Worm (Caenorhabditis elegans) whole organism, late embryonic: ENCODE measurements around the gene C05B5.4.

Experiments
- C08G9.2 ChIP-seq: sonication (generic microtip); optimal IDR thresholded peaks from 2 replicates; lab custom pipeline; 2016; ENCODE audit warnings: mild to moderate bottlenecking, missing genetic modification characterization, moderate library complexity, missing compliant biosample characterization
- C38D4.7 ChIP-seq: fragments of 200-800 bp; sonication (Bioruptor generic); optimal IDR thresholded peaks from 2 replicates; lab custom pipeline; 2018; ENCODE audit warnings: mild to moderate bottlenecking, missing genetic modification characterization, moderate library complexity, missing compliant biosample characterization
- T23F11.4 ChIP-seq: fragments of 200-800 bp; sonication (Bioruptor generic); optimal IDR thresholded peaks from 2 replicates; lab custom pipeline; 2018; ENCODE audit warnings: mild to moderate bottlenecking, missing genetic modification characterization, missing compliant biosample characterization
- Y22D7AL.16 ChIP-seq: sonication (generic microtip); optimal IDR thresholded peaks from 2 replicates; lab custom pipeline; 2016; ENCODE audit warnings: missing genetic modification characterization, missing compliant biosample characterization
- ahr-1 ChIP-seq: sonication (generic microtip); optimal IDR thresholded peaks from 2 replicates; lab custom pipeline; 2016; ENCODE audit warnings: missing genetic modification characterization, missing compliant biosample characterization
- ama-1 ChIP-seq: fragments of 150-350 bp; optimal IDR thresholded peaks from 2 replicates; lab custom pipeline; 2014
- ceh-18 ChIP-seq: sonication (generic microtip); optimal IDR thresholded peaks from 2 replicates; lab custom pipeline; 2016; ENCODE audit warnings: missing genetic modification characterization, missing compliant biosample characterization
- ceh-22 ChIP-seq: sonication (generic microtip); optimal IDR thresholded peaks from 2 replicates; lab custom pipeline; 2017; ENCODE audit warnings: missing biosample characterization, missing genetic modification characterization
- ceh-30 ChIP-seq: fragments of 150-350 bp; optimal IDR thresholded peaks from 2 replicates; lab custom pipeline; 2014; ENCODE audit warnings: missing biosample characterization, missing genetic modification characterization
- ceh-31 ChIP-seq: sonication (generic microtip); optimal IDR thresholded peaks from 2 replicates; lab custom pipeline; 2016; ENCODE audit warnings: missing genetic modification characterization, missing compliant biosample characterization
- ceh-34 ChIP-seq: sonication (generic microtip); optimal IDR thresholded peaks from 2 replicates; lab custom pipeline; 2016; ENCODE audit warnings: mild to moderate bottlenecking, missing genetic modification characterization, missing compliant biosample characterization
- ceh-48 ChIP-seq: sonication (generic microtip); optimal IDR thresholded peaks from 2 replicates; lab custom pipeline; 2016; ENCODE audit warnings: missing genetic modification characterization, inconsistent platforms, missing compliant biosample characterization
- ceh-6 ChIP-seq: fragments of 200-800 bp; sonication (Bioruptor generic); optimal IDR thresholded peaks from 2 replicates; lab custom pipeline; 2018; ENCODE audit warnings: mild to moderate bottlenecking, missing genetic modification characterization, missing compliant biosample characterization
- che-1 ChIP-seq: sonication (generic microtip); optimal IDR thresholded peaks from 2 replicates; lab custom pipeline; 2016; ENCODE audit warnings: mild to moderate bottlenecking, missing genetic modification characterization, missing compliant biosample characterization
- ets-4 ChIP-seq: sonication (generic microtip); optimal IDR thresholded peaks from 2 replicates; lab custom pipeline; 2016; ENCODE audit warnings: missing genetic modification characterization, missing compliant biosample characterization
- eyg-1 ChIP-seq: sonication (generic microtip); optimal IDR thresholded peaks from 2 replicates; lab custom pipeline; 2016; ENCODE audit warnings: missing genotype, missing genetic modification characterization, missing compliant biosample characterization
- fkh-10 ChIP-seq: fragments of 150-350 bp; optimal IDR thresholded peaks from 2 replicates; lab custom pipeline; 2014; ENCODE audit warnings: missing biosample characterization, missing genetic modification reagents, missing genetic modification characterization
- fkh-6 ChIP-seq: sonication (generic microtip); optimal IDR thresholded peaks from 2 replicates; lab custom pipeline; 2016; ENCODE audit warnings: missing genetic modification characterization, missing compliant biosample characterization
- gmeb-2 ChIP-seq: sonication (generic microtip); optimal IDR thresholded peaks from 2 replicates; lab custom pipeline; 2016; ENCODE audit warnings: missing genetic modification characterization, inconsistent platforms, missing compliant biosample characterization
- hlh-13 ChIP-seq: fragments of 200-800 bp; sonication (Bioruptor generic); optimal IDR thresholded peaks from 2 replicates; lab custom pipeline; 2018; ENCODE audit warnings: mild to moderate bottlenecking, missing genetic modification characterization, missing compliant biosample characterization
- hlh-30 ChIP-seq: sonication (generic microtip); optimal IDR thresholded peaks from 2 replicates; lab custom pipeline; 2017; ENCODE audit warnings: antibody characterized with exemption, missing genetic modification characterization, missing compliant biosample characterization; ENCODE audit not compliant: insufficient read depth
- lin-11 ChIP-seq: fragments of 200-800 bp; sonication (Bioruptor generic); optimal IDR thresholded peaks from 2 replicates; lab custom pipeline; 2018; ENCODE audit warnings: mild to moderate bottlenecking, missing genetic modification characterization, missing compliant biosample characterization
- nhr-11 ChIP-seq: fragments of 150-350 bp; optimal IDR thresholded peaks from 2 replicates; lab custom pipeline; 2014; ENCODE audit warnings: missing biosample characterization, missing genetic modification characterization
- odd-2 ChIP-seq: sonication (generic microtip); optimal IDR thresholded peaks from 2 replicates; lab custom pipeline; 2017; ENCODE audit warnings: antibody characterized with exemption, mild to moderate bottlenecking, missing genetic modification characterization, missing compliant biosample characterization
- pax-1 ChIP-seq: fragments of 150-350 bp; optimal IDR thresholded peaks from 2 replicates; lab custom pipeline; 2014; ENCODE audit warnings: missing biosample characterization, missing genetic modification characterization
- pha-4 ChIP-seq: fragments of 150-350 bp; optimal IDR thresholded peaks from 2 replicates; lab custom pipeline; 2018; ENCODE audit warnings: missing biosample characterization, missing genetic modification reagents, missing genetic modification characterization
- pqm-1 ChIP-seq: sonication (generic microtip); optimal IDR thresholded peaks from 2 replicates; lab custom pipeline; 2016; ENCODE audit warnings: missing genetic modification characterization, missing compliant biosample characterization
- ref-2 ChIP-seq: sonication (generic microtip); optimal IDR thresholded peaks from 2 replicates; lab custom pipeline; 2016; ENCODE audit warnings: missing genetic modification characterization, missing compliant biosample characterization
- rnt-1 ChIP-seq: sonication (generic microtip); optimal IDR thresholded peaks from 2 replicates; lab custom pipeline; 2016; ENCODE audit warnings: missing genetic modification characterization, missing compliant biosample characterization
- sdc-2 ChIP-seq: sonication (generic microtip); optimal IDR thresholded peaks from 2 replicates; lab custom pipeline; 2016; ENCODE audit warnings: missing genotype, missing genetic modification characterization, missing compliant biosample characterization
- sox-4 ChIP-seq: sonication (generic microtip); optimal IDR thresholded peaks from 2 replicates; lab custom pipeline; 2017; ENCODE audit warnings: mild to moderate bottlenecking, missing genetic modification characterization, inconsistent platforms, missing compliant biosample characterization
- ttx-3 ChIP-seq: sonication (generic microtip); optimal IDR thresholded peaks from 2 replicates; lab custom pipeline; 2016; ENCODE audit warnings: missing genetic modification reagents, missing genetic modification characterization, missing compliant biosample characterization
- unc-3 ChIP-seq, 2 experiments: fragments of 200-800 bp in 1 of 2; sonication (Bioruptor generic) in 1 of 2; sonication (generic microtip) in 1 of 2; conservative IDR thresholded peaks in 1 of 2; optimal IDR thresholded peaks in 1 of 2; 2 replicates each; pipeline versions ENCODE4 v1.3.6 to Lab custom; 2016 to 2022; ENCODE audit warnings: missing compliant biosample characterization in 2 of 2, missing genetic modification characterization in 2 of 2, missing genetic modification reagents in 1 of 2
- unc-42 ChIP-seq: sonication (generic microtip); optimal IDR thresholded peaks from 2 replicates; lab custom pipeline; 2016; ENCODE audit warnings: missing genotype, missing genetic modification characterization, missing compliant biosample characterization
- unc-55 ChIP-seq: sonication (generic microtip); optimal IDR thresholded peaks from 2 replicates; lab custom pipeline; 2017; ENCODE audit warnings: missing biosample characterization, missing genetic modification reagents, missing genetic modification characterization
- unc-86 ChIP-seq: sonication (generic microtip); optimal IDR thresholded peaks from 2 replicates; lab custom pipeline; 2016; ENCODE audit warnings: missing genetic modification characterization, missing compliant biosample characterization
- zip-5 ChIP-seq: sonication (generic microtip); optimal IDR thresholded peaks from 2 replicates; lab custom pipeline; 2016; ENCODE audit warnings: missing genetic modification characterization, missing compliant biosample characterization
- ztf-16 ChIP-seq: sonication (generic microtip); optimal IDR thresholded peaks from 2 replicates; lab custom pipeline; 2017; ENCODE audit warnings: missing genetic modification characterization, missing compliant biosample characterization

Gene C05B5.4

DNA sequence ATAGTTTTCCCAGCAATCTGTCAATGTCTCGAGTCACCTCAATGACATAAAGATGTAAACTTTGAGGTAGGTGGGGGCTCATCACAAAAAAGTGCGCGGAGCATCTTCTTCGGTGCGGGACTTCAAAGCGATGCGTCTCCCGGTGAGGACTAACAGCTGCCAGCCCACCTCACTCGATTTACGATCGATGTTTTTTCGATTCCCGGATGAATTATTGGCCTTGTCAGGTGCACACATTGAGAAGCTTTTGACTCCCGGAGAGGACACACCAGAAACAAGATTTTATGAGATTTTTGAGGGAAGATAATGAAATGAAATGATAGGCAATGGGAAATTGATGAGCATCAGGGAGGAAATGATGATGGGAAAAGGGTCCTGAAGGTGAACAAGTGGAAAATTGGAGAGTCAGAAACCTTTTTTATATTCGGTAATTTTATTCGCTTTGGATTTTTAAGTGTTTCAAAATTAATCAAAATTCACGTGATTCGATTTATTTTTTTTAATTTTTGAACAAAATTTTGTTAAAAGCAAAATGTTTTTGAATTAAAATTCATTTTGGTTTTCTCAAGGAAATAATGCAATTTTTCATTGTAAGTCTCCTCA lies 6.8 kb upstream of the C05B5.4 start, which contains the start of gene C05B5.12:
Gene C05B5.12 (plus strand): TSS at position 553 of the 603 bp plus-strand sequence.
- TF ChIP-seq ets-4 (tag; lab: Kevin White, UChicago) = no peak
- TF ChIP-seq unc-3 (GFP tag; conservative IDR thresholded peaks at IDR 0.05; lab: Robert Waterston, UW) = no peak
- TF ChIP-seq unc-3 (tag; optimal IDR thresholded peaks at IDR 0.05; lab: Kevin White, UChicago) = no peak
- TF ChIP-seq che-1 = no peak
- no peak for TF ChIP-seq pax-1 (tag; lab: Kevin White, UChicago)
- no peak for TF ChIP-seq unc-42 (tag; lab: Kevin White, UChicago)
- no peak for TF ChIP-seq nhr-11 (tag; lab: Kevin White, UChicago)
- no peak for TF ChIP-seq pha-4 (tag; lab: Kevin White, UChicago)
- no peak for TF ChIP-seq ref-2 (tag; lab: Kevin White, UChicago)
- no peak for TF ChIP-seq Y22D7AL.16
- TF ChIP-seq ceh-18 (tag; lab: Kevin White, UChicago) = peak; percentile 10
- TF ChIP-seq lin-11 (tag; lab: Kevin White, UChicago) = no peak
- TF ChIP-seq unc-55 (GFP tag; lab: Kevin White, UChicago) = peak; percentile 87
- no peak for TF ChIP-seq hlh-13 (GFP tag; lab: Kevin White, UChicago)
- no peak for TF ChIP-seq ama-1 (lab: Kevin White, UChicago)

- no peak for TF ChIP-seq zip-5 (tag; lab: Kevin White, UChicago)
- TF ChIP-seq gmeb-2 (tag; lab: Kevin White, UChicago) = no peak
- TF ChIP-seq ref-2 (tag; lab: Kevin White, UChicago) = no peak
- no peak for TF ChIP-seq odd-2 (tag; lab: Kevin White, UChicago)
- TF ChIP-seq ceh-48 (tag; lab: Kevin White, UChicago) = no peak
- TF ChIP-seq unc-86 (tag; lab: Kevin White, UChicago) = no peak
- no peak for TF ChIP-seq rnt-1
- no peak for TF ChIP-seq C38D4.7 (GFP tag; lab: Kevin White, UChicago)
- TF ChIP-seq ets-4 (tag; lab: Kevin White, UChicago) = no peak
- TF ChIP-seq fkh-10 (GFP tag; lab: Kevin White, UChicago) = no peak
- TF ChIP-seq C08G9.2 (tag; lab: Kevin White, UChicago) = no peak
- TF ChIP-seq pqm-1 (tag; lab: Kevin White, UChicago) = no peak
- TF ChIP-seq ceh-30 (tag; lab: Kevin White, UChicago) = no peak
- no peak for TF ChIP-seq ceh-31 (tag; lab: Kevin White, UChicago)
- TF ChIP-seq sdc-2 = no peak
Observed at ce11 chrIII:9988352-9988751, 5.3 kb upstream of the C05B5.4 start, which contains the start of gene C05B5.1. Gene C05B5.1, minus strand, starts transcription at chrIII:9988452.

DNA sequence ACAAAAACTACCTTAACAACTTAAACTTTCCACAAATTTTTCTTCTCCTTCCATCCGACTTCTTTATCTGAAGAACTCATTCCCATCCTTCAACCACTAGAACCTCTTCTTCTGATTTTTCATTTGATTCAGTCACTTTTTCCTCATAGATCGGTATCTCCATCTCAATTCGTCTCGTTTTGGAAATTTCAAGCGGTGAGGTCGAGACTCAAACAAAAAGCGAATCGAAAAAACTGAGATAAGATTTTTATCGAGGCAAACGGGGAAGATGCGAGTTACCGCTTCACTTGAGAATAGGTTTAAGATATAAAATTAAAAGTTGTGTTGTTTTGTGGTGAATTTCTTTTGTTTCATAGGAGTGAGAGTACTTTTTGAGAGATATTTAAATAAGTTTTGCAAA lies 2.4 kb upstream of the C05B5.4 start:
- TF ChIP-seq fkh-6 (no peak), sox-4 (no peak), ahr-1 (no peak), rnt-1 (no peak), ceh-6 (GFP tag; lab: Kevin White, UChicago) (no peak), ztf-16 (tag; lab: Kevin White, UChicago) (no peak), ttx-3 (tag; lab: Kevin White, UChicago) (no peak), eyg-1 (tag; lab: Kevin White, UChicago) (no peak), ceh-22 (tag; lab: Kevin White, UChicago) (no peak), ceh-34 (tag; lab: Kevin White, UChicago) (no peak), hlh-30 (tag; lab: Kevin White, UChicago) (no peak), T23F11.4 (GFP tag; lab: Kevin White, UChicago) (no peak)
